Worm (Caenorhabditis elegans): ENCODE results near the gene F22F1.2.

DNA sequence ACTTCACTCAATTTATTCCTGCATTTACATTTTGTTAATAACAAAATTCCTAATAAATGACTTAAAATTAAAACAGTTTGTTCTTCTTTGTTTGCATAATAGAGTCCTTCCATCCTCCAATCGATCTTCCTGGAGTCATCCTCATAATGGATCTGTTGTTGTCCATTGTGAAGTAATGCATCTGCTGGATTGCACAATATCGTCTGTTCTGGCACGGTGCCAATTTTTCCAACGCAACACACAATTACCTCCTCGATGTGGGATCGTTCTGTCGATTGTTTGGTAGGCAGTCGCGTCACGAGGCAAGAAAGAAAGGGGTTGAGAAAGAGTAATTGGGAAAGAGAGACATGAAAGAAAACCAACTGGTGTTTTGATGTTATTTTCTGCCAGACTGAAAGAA lies 9.5 kb upstream of the F22F1.2 start:
- TF ChIP-seq B0310.2 (tag; optimal IDR thresholded peaks at IDR 0.05) (no peak), scrt-1 (GFP tag; IDR thresholded peaks at IDR 0.05) (no peak)
